Worm (Caenorhabditis elegans) whole organism, L1 larva: ENCODE data around the gene F54H12.2.

Experiments
- C04F5.9 ChIP-seq: sonication (generic microtip); optimal IDR thresholded peaks from 2 replicates; lab custom pipeline; 2016; ENCODE audit warnings: missing genetic modification characterization, missing compliant biosample characterization
- C34B4.2 ChIP-seq: sonication (generic microtip); optimal IDR thresholded peaks from 2 replicates; lab custom pipeline; 2017; ENCODE audit warnings: mild to moderate bottlenecking, missing genetic modification characterization, missing compliant biosample characterization
- Y116A8C.19 ChIP-seq: sonication (generic microtip); optimal IDR thresholded peaks from 2 replicates; lab custom pipeline; 2016; ENCODE audit warnings: missing compliant biosample characterization, missing genetic modification characterization, borderline replicate concordance
- aha-1 ChIP-seq: fragments of 150-350 bp; optimal IDR thresholded peaks from 2 replicates; lab custom pipeline; 2014; ENCODE audit warnings: missing biosample characterization, missing genetic modification characterization
- aly-2 ChIP-seq: fragments of 150-350 bp; optimal IDR thresholded peaks from 2 replicates; lab custom pipeline; 2014; ENCODE audit warnings: missing biosample characterization, missing genetic modification characterization
- ama-1 ChIP-seq: fragments of 150-350 bp; optimal IDR thresholded peaks from 2 replicates; lab custom pipeline; 2014
- blmp-1 ChIP-seq: fragments of 150-350 bp; optimal IDR thresholded peaks from 2 replicates; lab custom pipeline; 2014; ENCODE audit warnings: missing biosample characterization, missing genetic modification characterization
- ceh-63 ChIP-seq: fragments of 200-800 bp; sonication (Bioruptor generic); optimal IDR thresholded peaks from 2 replicates; lab custom pipeline; 2018; ENCODE audit warnings: mild to moderate bottlenecking, missing genetic modification characterization, missing compliant biosample characterization
- ceh-90 ChIP-seq: sonication (generic microtip); optimal IDR thresholded peaks from 2 replicates; lab custom pipeline; 2016; ENCODE audit warnings: missing genetic modification characterization, missing compliant biosample characterization
- dsc-1 ChIP-seq: sonication (generic microtip); optimal IDR thresholded peaks from 2 replicates; lab custom pipeline; 2016; ENCODE audit warnings: mild to moderate bottlenecking, missing genetic modification characterization, missing compliant biosample characterization
- efl-1 ChIP-seq, 4 experiments: fragments of 150-350 bp; optimal IDR thresholded peaks in 3 of 4; peaks in 1 of 4; 1 replicate in 1 of 4; 2 replicates in 3 of 4; lab custom pipeline; 2014; ENCODE audit warnings: missing biosample characterization in 2 of 4, missing genetic modification characterization in 2 of 4, missing genetic modification reagents in 2 of 4
- efl-3 ChIP-seq: fragments of 200-800 bp; sonication (Bioruptor generic); optimal IDR thresholded peaks from 2 replicates; lab custom pipeline; 2018; ENCODE audit warnings: mild to moderate bottlenecking, missing genetic modification characterization, missing compliant biosample characterization
- egl-13 ChIP-seq: sonication (generic microtip); optimal IDR thresholded peaks from 2 replicates; lab custom pipeline; 2016; ENCODE audit warnings: missing genotype, missing genetic modification reagents, missing genetic modification characterization, missing compliant biosample characterization
- elt-2 ChIP-seq: sonication (generic microtip); optimal IDR thresholded peaks from 2 replicates; lab custom pipeline; 2016; ENCODE audit warnings: missing genetic modification characterization, mild to moderate bottlenecking, inconsistent platforms, missing compliant biosample characterization, missing genetic modification reagents
- ets-5 ChIP-seq: fragments of 200-800 bp; sonication (Bioruptor generic); IDR thresholded peaks from 2 replicates; pipeline ENCODE4 v1.3.6; 2022; ENCODE audit warnings: missing genetic modification characterization, missing compliant biosample characterization
- grh-1 ChIP-seq: fragments of 200-800 bp; sonication (Bioruptor generic); IDR thresholded peaks from 2 replicates; pipeline ENCODE4 v1.3.6; 2022; ENCODE audit warnings: missing genetic modification reagents, missing genetic modification characterization, missing compliant biosample characterization
- hlh-17 ChIP-seq: fragments of 200-800 bp; sonication (Bioruptor generic); optimal IDR thresholded peaks from 2 replicates; lab custom pipeline; 2018; ENCODE audit warnings: missing genetic modification characterization, mild to moderate bottlenecking, missing compliant biosample characterization, moderate library complexity, borderline replicate concordance
- irx-1 ChIP-seq: sonication (generic microtip); optimal IDR thresholded peaks from 2 replicates; lab custom pipeline; 2016; ENCODE audit warnings: missing genetic modification characterization, missing compliant biosample characterization
- isw-1 ChIP-seq: fragments of 200-800 bp; sonication (Bioruptor generic); IDR thresholded peaks from 2 replicates; pipeline ENCODE4 v1.3.6; 2022; ENCODE audit warnings: missing genetic modification characterization, missing compliant biosample characterization
- jun-1 ChIP-seq: fragments of 150-350 bp; optimal IDR thresholded peaks from 2 replicates; lab custom pipeline; 2014; ENCODE audit warnings: missing biosample characterization, missing genetic modification reagents, missing genetic modification characterization
- lin-13 ChIP-seq: fragments of 150-350 bp; optimal IDR thresholded peaks from 2 replicates; lab custom pipeline; 2014; ENCODE audit warnings: missing biosample characterization, missing genetic modification reagents, missing genetic modification characterization
- lin-15B ChIP-seq: fragments of 150-350 bp; sonication (generic microtip); optimal IDR thresholded peaks from 3 replicates; lab custom pipeline; 2014; ENCODE audit warnings: missing biosample characterization, missing genetic modification characterization
- lin-35 ChIP-seq, 2 experiments: fragments of 150-350 bp; optimal IDR thresholded peaks; 2 replicates each; lab custom pipeline; 2014; ENCODE audit warnings: missing biosample characterization in 2 of 2, missing genetic modification characterization in 2 of 2, missing genetic modification reagents in 2 of 2
- lir-3 ChIP-seq: sonication (generic microtip); optimal IDR thresholded peaks from 2 replicates; lab custom pipeline; 2016; ENCODE audit warnings: mild to moderate bottlenecking, missing genetic modification characterization, moderate library complexity, missing compliant biosample characterization; ENCODE audit not compliant: poor library complexity
- lsy-2 ChIP-seq, 2 experiments: fragments of 150-350 bp; optimal IDR thresholded peaks; 2 replicates each; lab custom pipeline; 2014; ENCODE audit warnings: missing biosample characterization in 2 of 2, missing genetic modification characterization in 2 of 2
- mef-2 ChIP-seq: fragments of 150-350 bp; optimal IDR thresholded peaks from 2 replicates; lab custom pipeline; 2014; ENCODE audit warnings: missing biosample characterization, missing genetic modification characterization
- nhr-11 ChIP-seq: fragments of 150-350 bp; optimal IDR thresholded peaks from 2 replicates; lab custom pipeline; 2014; ENCODE audit warnings: missing biosample characterization, missing genetic modification characterization
- nhr-12 ChIP-seq: sonication (generic microtip); optimal IDR thresholded peaks from 2 replicates; lab custom pipeline; 2017; ENCODE audit warnings: missing biosample characterization, missing genetic modification characterization
- nhr-19 ChIP-seq: fragments of 200-800 bp; sonication (Bioruptor generic); conservative IDR thresholded peaks from 2 replicates; pipeline ENCODE4 v1.3.6; 2022; ENCODE audit warnings: missing genetic modification characterization, missing compliant biosample characterization
- nhr-84 ChIP-seq: sonication (generic microtip); optimal IDR thresholded peaks from 2 replicates; lab custom pipeline; 2017; ENCODE audit warnings: missing biosample characterization, missing genetic modification characterization
- nhr-85 ChIP-seq: sonication (generic microtip); peaks from one replicate; lab custom pipeline; 2016; ENCODE audit warnings: missing genetic modification characterization, inconsistent platforms, missing compliant biosample characterization
- rnt-1 ChIP-seq: sonication (generic microtip); optimal IDR thresholded peaks from 2 replicates; lab custom pipeline; 2016; ENCODE audit warnings: mild to moderate bottlenecking, missing genetic modification characterization, moderate library complexity, missing compliant biosample characterization
- skn-1 ChIP-seq: fragments of 150-350 bp; optimal IDR thresholded peaks from 2 replicates; lab custom pipeline; 2014; ENCODE audit warnings: missing biosample characterization, missing genetic modification characterization
- sup-37 ChIP-seq: fragments of 200-800 bp; sonication (Bioruptor generic); optimal IDR thresholded peaks from 2 replicates; lab custom pipeline; 2018; ENCODE audit warnings: mild to moderate bottlenecking, missing genetic modification characterization, missing compliant biosample characterization
- swsn-7 ChIP-seq: sonication (generic microtip); optimal IDR thresholded peaks from 2 replicates; lab custom pipeline; 2016; ENCODE audit warnings: missing genetic modification characterization, missing compliant biosample characterization
- unc-130 ChIP-seq: fragments of 150-350 bp; optimal IDR thresholded peaks from 2 replicates; lab custom pipeline; 2017; ENCODE audit warnings: missing biosample characterization, missing genetic modification characterization, inconsistent platforms
- unc-62 ChIP-seq: fragments of 150-350 bp; optimal IDR thresholded peaks from 2 replicates; lab custom pipeline; 2014; ENCODE audit warnings: missing biosample characterization, missing genetic modification reagents, missing genetic modification characterization
- unc-86 ChIP-seq: sonication (generic microtip); optimal IDR thresholded peaks from 2 replicates; lab custom pipeline; 2016; ENCODE audit warnings: missing genetic modification characterization, missing compliant biosample characterization
- unc-98 ChIP-seq: fragments of 200-800 bp; sonication (Bioruptor generic); IDR thresholded peaks from 2 replicates; pipeline ENCODE4 v1.3.6; 2022; ENCODE audit warnings: missing genetic modification characterization, missing compliant biosample characterization
- vab-15 ChIP-seq: sonication (generic microtip); optimal IDR thresholded peaks from 2 replicates; lab custom pipeline; 2017; ENCODE audit warnings: missing genotype, mild to moderate bottlenecking, missing genetic modification characterization, missing compliant biosample characterization
- zip-4 ChIP-seq: fragments of 200-800 bp; sonication (Bioruptor generic); optimal IDR thresholded peaks from 2 replicates; lab custom pipeline; 2018; ENCODE audit warnings: mild to moderate bottlenecking, missing genetic modification characterization, moderate library complexity, missing compliant biosample characterization
- ztf-11 ChIP-seq, 2 experiments: sonication (generic microtip); optimal IDR thresholded peaks; 2 replicates each; lab custom pipeline; 2016 to 2017; ENCODE audit warnings: missing genetic modification characterization in 2 of 2, missing biosample characterization in 1 of 2, missing compliant biosample characterization in 1 of 2
- ztf-4 ChIP-seq: fragments of 150-350 bp; optimal IDR thresholded peaks from 2 replicates; lab custom pipeline; 2014; ENCODE audit warnings: missing biosample characterization, missing genetic modification characterization

The F54H12.2 gene

DNA sequence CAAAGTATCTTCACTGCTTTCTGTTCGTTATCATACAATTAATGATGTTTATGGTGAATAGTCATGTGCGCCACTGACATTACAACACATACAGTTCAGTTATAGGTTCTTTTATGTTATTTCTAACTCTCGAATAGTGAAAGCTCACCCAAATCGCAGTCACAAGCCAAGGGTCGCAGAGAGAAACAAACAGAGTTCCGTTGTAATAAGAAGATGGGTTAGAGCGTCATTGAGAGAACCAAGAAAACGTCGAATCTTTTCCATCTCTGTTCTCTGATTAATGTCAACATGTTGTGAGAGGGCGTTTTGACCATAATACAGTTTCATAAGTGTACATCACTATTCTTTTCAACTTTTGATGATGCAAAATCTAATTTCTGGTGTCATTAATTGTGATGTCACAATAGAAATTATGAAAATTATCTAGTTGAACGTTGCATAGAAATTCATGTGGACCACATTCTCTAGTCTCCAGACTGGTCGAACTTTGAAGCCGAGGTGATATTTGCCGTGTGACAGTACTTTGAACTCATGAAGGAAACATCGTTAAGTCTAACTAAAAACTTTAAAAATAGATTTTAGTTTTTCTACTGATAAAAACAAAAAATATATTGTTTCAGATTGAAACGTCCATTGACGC lies 9.7 kb downstream of the F54H12.2 start (continued):
- TF ChIP-seq ama-1 (lab: Kevin White, UChicago) (peak; percentile 27), lir-3 (tag; lab: Kevin White, UChicago) (no peak), swsn-7 (no peak), elt-2 (tag; lab: Kevin White, UChicago) (peak; percentile 34), vab-15 (tag; lab: Kevin White, UChicago) (no peak), hlh-17 (GFP tag; lab: Kevin White, UChicago) (no peak), ztf-11 (tag; optimal IDR thresholded peaks at IDR 0.05; lab: Kevin White, UChicago) (no peak), jun-1 (tag; lab: Kevin White, UChicago) (no peak), lsy-2 (tag; optimal IDR thresholded peaks at IDR 0.05; lab: Kevin White, UChicago) (peak in 1 of 2 experiments; percentile 19), C34B4.2 (tag; lab: Kevin White, UChicago) (no peak), nhr-19 (peak; percentile 69), C04F5.9 (tag; lab: Kevin White, UChicago) (no peak)

ce11 chrIII:7977224-7977623 lies 12.8 kb downstream of the F54H12.2 start:
- TF ChIP-seq nhr-85 (tag; lab: Kevin White, UChicago) = peak; percentile 13
- TF ChIP-seq lin-13 (GFP tag; lab: Kevin White, UChicago) = no peak
- no peak for TF ChIP-seq isw-1
- peak in 1 of 2 experiments; percentile 9 for TF ChIP-seq lin-35 (GFP tag; optimal IDR thresholded peaks at IDR 0.05; lab: Kevin White, UChicago)
- no peak for TF ChIP-seq aha-1 (tag; lab: Kevin White, UChicago)
- no peak for TF ChIP-seq Y116A8C.19 (tag; lab: Kevin White, UChicago)
- peak; percentile 64 for TF ChIP-seq aly-2 (tag; lab: Kevin White, UChicago)
- TF ChIP-seq ama-1 (lab: Kevin White, UChicago) = peak; percentile 45
- no peak for TF ChIP-seq nhr-11 (tag; lab: Kevin White, UChicago)
- no peak for TF ChIP-seq mef-2 (tag; lab: Kevin White, UChicago)
- no peak for TF ChIP-seq unc-130 (tag; lab: Kevin White, UChicago)
- TF ChIP-seq unc-62 (GFP tag; lab: Kevin White, UChicago) = no peak
- TF ChIP-seq rnt-1 (tag; lab: Kevin White, UChicago) = no peak
- TF ChIP-seq C04F5.9 (tag; lab: Kevin White, UChicago) = no peak
- TF ChIP-seq elt-2 (tag; lab: Kevin White, UChicago) = no peak
- no peak for TF ChIP-seq sup-37 (GFP tag; lab: Kevin White, UChicago)
- TF ChIP-seq blmp-1 (tag; lab: Kevin White, UChicago) = no peak
- no peak for TF ChIP-seq ceh-90 (tag; lab: Kevin White, UChicago)
- TF ChIP-seq grh-1 = no peak
- TF ChIP-seq efl-3 (GFP tag; lab: Kevin White, UChicago) = no peak
- no peak for TF ChIP-seq ceh-63
- peak; percentile 3 for TF ChIP-seq dsc-1
- TF ChIP-seq, all 84 proteins: peak for 5

DNA sequence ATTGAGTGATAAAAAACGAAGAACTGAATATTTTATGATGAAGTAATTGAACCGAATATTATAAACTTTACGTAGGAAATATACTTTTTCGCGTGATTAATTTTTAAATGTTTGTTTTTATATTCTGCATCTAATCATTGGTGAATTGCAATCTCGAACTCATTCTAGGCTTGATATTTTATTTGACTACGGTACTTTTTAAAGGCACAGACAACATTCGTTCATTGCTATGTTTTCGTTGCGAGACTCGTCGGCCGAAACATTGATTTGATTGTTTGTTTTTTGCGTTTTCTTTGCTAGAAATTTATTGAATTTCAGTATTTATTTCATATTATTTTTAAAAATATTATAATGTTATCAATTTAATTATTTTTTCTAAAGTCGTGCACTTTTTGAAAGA lies 13.4 kb downstream of the F54H12.2 start, which contains the start of gene C06G4.4:
Gene C06G4.4 (minus strand): TSS at position 36 of the 400 bp plus-strand sequence.
- no peak for TF ChIP-seq efl-1 (optimal IDR thresholded peaks at IDR 0.05; lab: Kevin White, UChicago)
- TF ChIP-seq efl-1 (GFP tag; optimal IDR thresholded peaks at IDR 0.05 in 1 of 2; lab: Kevin White, UChicago) = no peak
- TF ChIP-seq unc-86 = no peak
- TF ChIP-seq unc-98 (GFP tag; lab: Robert Waterston, UW) = no peak
- TF ChIP-seq egl-13 (tag; lab: Kevin White, UChicago) = no peak
- TF ChIP-seq zip-4 (GFP tag; lab: Kevin White, UChicago) = no peak
- TF ChIP-seq nhr-12 (tag; lab: Kevin White, UChicago) = no peak
- no peak for TF ChIP-seq lin-13 (GFP tag; lab: Kevin White, UChicago)
- no peak for TF ChIP-seq C34B4.2 (tag; lab: Kevin White, UChicago)
- no peak for TF ChIP-seq lin-35 (GFP tag; optimal IDR thresholded peaks at IDR 0.05; lab: Kevin White, UChicago)
- no peak for TF ChIP-seq skn-1 (tag; lab: Kevin White, UChicago)
- TF ChIP-seq nhr-84 = no peak
- TF ChIP-seq ztf-4 (tag; lab: Kevin White, UChicago) = no peak
- no peak for TF ChIP-seq lin-15B (tag; lab: Kevin White, UChicago)
- TF ChIP-seq irx-1 (tag; lab: Kevin White, UChicago) = no peak
- TF ChIP-seq nhr-19 = no peak
- no peak for TF ChIP-seq ets-5
